Worm (Caenorhabditis elegans) whole organism, late embryonic: ENCODE results near the gene gldi-8.

Experiments used
- C38D4.7 ChIP-seq: fragments of 200-800 bp; sonication (Bioruptor generic); optimal IDR thresholded peaks from 2 replicates; lab custom pipeline; 2018; ENCODE audit warnings: mild to moderate bottlenecking, missing genetic modification characterization, moderate library complexity, missing compliant biosample characterization
- K02D7.2 ChIP-seq: sonication (generic microtip); optimal IDR thresholded peaks from 2 replicates; lab custom pipeline; 2017; ENCODE audit warnings: mild to moderate bottlenecking, missing genetic modification characterization, missing compliant biosample characterization
- K09A11.1 ChIP-seq: sonication (generic microtip); optimal IDR thresholded peaks from 2 replicates; lab custom pipeline; 2017; ENCODE audit warnings: antibody characterized with exemption, mild to moderate bottlenecking, missing genetic modification characterization, missing compliant biosample characterization; ENCODE audit not compliant: insufficient read depth
- Y22D7AL.16 ChIP-seq: sonication (generic microtip); optimal IDR thresholded peaks from 2 replicates; lab custom pipeline; 2016; ENCODE audit warnings: missing genetic modification characterization, missing compliant biosample characterization
- ama-1 ChIP-seq: fragments of 150-350 bp; optimal IDR thresholded peaks from 2 replicates; lab custom pipeline; 2014
- ceh-18 ChIP-seq: sonication (generic microtip); optimal IDR thresholded peaks from 2 replicates; lab custom pipeline; 2016; ENCODE audit warnings: missing genetic modification characterization, missing compliant biosample characterization
- ceh-24 ChIP-seq: sonication (generic microtip); optimal IDR thresholded peaks from 2 replicates; lab custom pipeline; 2016; ENCODE audit warnings: mild to moderate bottlenecking, missing genetic modification characterization, missing compliant biosample characterization
- ceh-30 ChIP-seq: fragments of 150-350 bp; optimal IDR thresholded peaks from 2 replicates; lab custom pipeline; 2014; ENCODE audit warnings: missing biosample characterization, missing genetic modification characterization
- ceh-9 ChIP-seq: sonication (generic microtip); optimal IDR thresholded peaks from 2 replicates; lab custom pipeline; 2016; ENCODE audit warnings: mild to moderate bottlenecking, missing genetic modification characterization, inconsistent platforms, missing compliant biosample characterization
- dve-1 ChIP-seq: sonication (generic microtip); optimal IDR thresholded peaks from 2 replicates; lab custom pipeline; 2017; ENCODE audit warnings: antibody characterized with exemption, mild to moderate bottlenecking, missing genetic modification characterization, missing compliant biosample characterization
- elt-2 ChIP-seq: sonication (generic microtip); optimal IDR thresholded peaks from 2 replicates; lab custom pipeline; 2016; ENCODE audit warnings: missing genetic modification reagents, missing genetic modification characterization, missing compliant biosample characterization
- fax-1 ChIP-seq: sonication (generic microtip); optimal IDR thresholded peaks from 2 replicates; lab custom pipeline; 2016; ENCODE audit warnings: missing genotype, missing genetic modification characterization, missing compliant biosample characterization
- fkh-6 ChIP-seq: sonication (generic microtip); optimal IDR thresholded peaks from 2 replicates; lab custom pipeline; 2016; ENCODE audit warnings: missing genetic modification characterization, missing compliant biosample characterization
- gmeb-2 ChIP-seq: sonication (generic microtip); optimal IDR thresholded peaks from 2 replicates; lab custom pipeline; 2016; ENCODE audit warnings: missing genetic modification characterization, inconsistent platforms, missing compliant biosample characterization
- hlh-15 ChIP-seq: sonication (generic microtip); optimal IDR thresholded peaks from 2 replicates; lab custom pipeline; 2016; ENCODE audit warnings: missing genetic modification characterization, missing compliant biosample characterization
- lim-6 ChIP-seq: sonication (generic microtip); optimal IDR thresholded peaks from 2 replicates; lab custom pipeline; 2016; ENCODE audit warnings: missing genetic modification characterization, missing compliant biosample characterization
- lin-11 ChIP-seq: fragments of 200-800 bp; sonication (Bioruptor generic); optimal IDR thresholded peaks from 2 replicates; lab custom pipeline; 2018; ENCODE audit warnings: mild to moderate bottlenecking, missing genetic modification characterization, missing compliant biosample characterization
- nfya-1 ChIP-seq: sonication (generic microtip); optimal IDR thresholded peaks from 2 replicates; lab custom pipeline; 2017; ENCODE audit warnings: missing genetic modification characterization, mild to moderate bottlenecking, missing compliant biosample characterization, antibody characterized with exemption, moderate library complexity
- pax-1 ChIP-seq: fragments of 150-350 bp; optimal IDR thresholded peaks from 2 replicates; lab custom pipeline; 2014; ENCODE audit warnings: missing biosample characterization, missing genetic modification characterization
- pros-1 ChIP-seq: fragments of 150-350 bp; optimal IDR thresholded peaks from 2 replicates; lab custom pipeline; 2014; ENCODE audit warnings: missing biosample characterization, missing genetic modification reagents, missing genetic modification characterization
- ref-2 ChIP-seq: sonication (generic microtip); optimal IDR thresholded peaks from 2 replicates; lab custom pipeline; 2016; ENCODE audit warnings: missing genetic modification characterization, missing compliant biosample characterization
- rnt-1 ChIP-seq: sonication (generic microtip); optimal IDR thresholded peaks from 2 replicates; lab custom pipeline; 2016; ENCODE audit warnings: missing genetic modification characterization, missing compliant biosample characterization
- sdc-2 ChIP-seq: sonication (generic microtip); optimal IDR thresholded peaks from 2 replicates; lab custom pipeline; 2016; ENCODE audit warnings: missing genotype, missing genetic modification characterization, missing compliant biosample characterization
- unc-3 ChIP-seq, 2 experiments: fragments of 200-800 bp in 1 of 2; sonication (Bioruptor generic) in 1 of 2; sonication (generic microtip) in 1 of 2; conservative IDR thresholded peaks in 1 of 2; optimal IDR thresholded peaks in 1 of 2; 2 replicates each; pipeline versions ENCODE4 v1.3.6 to Lab custom; 2016 to 2022; ENCODE audit warnings: missing compliant biosample characterization in 2 of 2, missing genetic modification characterization in 2 of 2, missing genetic modification reagents in 1 of 2
- unc-42 ChIP-seq: sonication (generic microtip); optimal IDR thresholded peaks from 2 replicates; lab custom pipeline; 2016; ENCODE audit warnings: missing genotype, missing genetic modification characterization, missing compliant biosample characterization
- ztf-16 ChIP-seq: sonication (generic microtip); optimal IDR thresholded peaks from 2 replicates; lab custom pipeline; 2017; ENCODE audit warnings: missing genetic modification characterization, missing compliant biosample characterization

Gene gldi-8

ce11 chrIII:12599672-12600071 lies at the start of gene gldi-8:
Gene gldi-8 (minus strand): TSS chrIII:12599729.
- no peak for TF ChIP-seq rnt-1 (tag; lab: Kevin White, UChicago)
- TF ChIP-seq lin-11 (tag; lab: Kevin White, UChicago) = no peak
- no peak for TF ChIP-seq sdc-2 (tag; lab: Kevin White, UChicago)
- no peak for TF ChIP-seq dve-1
- TF ChIP-seq pros-1 (tag; lab: Kevin White, UChicago) = no peak
- no peak for TF ChIP-seq ceh-24 (tag; lab: Kevin White, UChicago)
- TF ChIP-seq ceh-18 = no peak
- no peak for TF ChIP-seq ceh-30
- TF ChIP-seq unc-3 (GFP tag; conservative IDR thresholded peaks at IDR 0.05; lab: Robert Waterston, UW) = no peak
- TF ChIP-seq unc-3 (tag; optimal IDR thresholded peaks at IDR 0.05; lab: Kevin White, UChicago) = no peak
- TF ChIP-seq Y22D7AL.16 (tag; lab: Kevin White, UChicago) = no peak
- TF ChIP-seq gmeb-2 (tag; lab: Kevin White, UChicago) = no peak

- TF ChIP-seq nfya-1 (tag; lab: Kevin White, UChicago) = peak; percentile 87
- no peak for TF ChIP-seq elt-2 (tag; lab: Kevin White, UChicago)
- TF ChIP-seq, all 69 proteins: peak for 1
These were observed 45.1 kb upstream of the gldi-8 start for ce11 chrIII:12644669-12645068.

- no peak for TF ChIP-seq ref-2 (tag; lab: Kevin White, UChicago)
- no peak for TF ChIP-seq hlh-15 (tag; lab: Kevin White, UChicago)
- peak; percentile 93 for TF ChIP-seq dve-1
- no peak for TF ChIP-seq K09A11.1 (tag; lab: Kevin White, UChicago)
- no peak for TF ChIP-seq K02D7.2
- TF ChIP-seq lim-6 (tag; lab: Kevin White, UChicago) = no peak
- no peak for TF ChIP-seq ama-1
- no peak for TF ChIP-seq fkh-6 (tag; lab: Kevin White, UChicago)
These were observed 43.1 kb upstream of the gldi-8 start for ce11 chrIII:12642511-12643168.

ce11 chrIII:12640386-12641024 lies 41.0 kb upstream of the gldi-8 start:
- TF ChIP-seq nfya-1 (tag; lab: Kevin White, UChicago) (peak; percentile 91), fax-1 (no peak), K02D7.2 (no peak), ceh-9 (tag; lab: Kevin White, UChicago) (no peak), dve-1 (peak; percentile 53)

ce11 chrIII:12639214-12639613 lies 39.7 kb upstream of the gldi-8 start:
- TF ChIP-seq ama-1 (no peak), nfya-1 (tag; lab: Kevin White, UChicago) (peak; percentile 88)

ce11 chrIII:12638592-12638991 lies 39.1 kb upstream of the gldi-8 start:
- TF ChIP-seq pax-1 (tag; lab: Kevin White, UChicago) (no peak), C38D4.7 (GFP tag; lab: Kevin White, UChicago) (no peak), nfya-1 (tag; lab: Kevin White, UChicago) (peak; percentile 81), K09A11.1 (tag; lab: Kevin White, UChicago) (no peak)

ce11 chrIII:12625875-12626649 lies 26.5 kb upstream of the gldi-8 start, which contains the start of gene pqn-80:
Gene pqn-80 (plus strand): TSS chrIII:12626568.
- TF ChIP-seq ztf-16 (tag; lab: Kevin White, UChicago) (no peak), unc-42 (tag; lab: Kevin White, UChicago) (peak; percentile 71), nfya-1 (tag; lab: Kevin White, UChicago) (peak; percentile 30)
